Fruit fly (Drosophila melanogaster) whole organism, pupa: ENCODE data around the gene Sfxn2.

Source experiments
- CG10348 ChIP-seq: fragments of 200-800 bp; sonication (Bioruptor generic); IDR thresholded peaks from 2 replicates; pipeline ENCODE4 v1.3.6; 2022; ENCODE audit warnings: missing biosample characterization, missing genetic modification characterization
- CG12605 ChIP-seq: fragments of 200-800 bp; sonication (Bioruptor generic); IDR thresholded peaks from 2 replicates; pipeline ENCODE4 v1.3.6; 2022; ENCODE audit warnings: missing biosample characterization, missing genetic modification characterization
- CG13204 ChIP-seq: fragments of 200-800 bp; sonication (Bioruptor generic); optimal IDR thresholded peaks from 2 replicates; lab custom pipeline; 2018; ENCODE audit warnings: missing biosample characterization, mild to moderate bottlenecking, missing genetic modification characterization, moderate library complexity
- CG14655 ChIP-seq: fragments of 200-800 bp; sonication (Bioruptor generic); optimal IDR thresholded peaks from 3 replicates; lab custom pipeline; 2017; ENCODE audit warnings: mild to moderate bottlenecking, missing biosample characterization, missing genetic modification reagents, missing genetic modification characterization
- CG15710 ChIP-seq: fragments of 200-800 bp; sonication (Bioruptor generic); optimal IDR thresholded peaks from 2 replicates; lab custom pipeline; 2018; ENCODE audit warnings: missing biosample characterization, mild to moderate bottlenecking, missing genetic modification characterization, moderate library complexity
- CG17806 ChIP-seq: fragments of 200-800 bp; sonication (Bioruptor generic); optimal IDR thresholded peaks from 2 replicates; lab custom pipeline; 2018; ENCODE audit warnings: missing biosample characterization, mild to moderate bottlenecking, missing genetic modification characterization, moderate library complexity
- CG32121 ChIP-seq: fragments of 200-800 bp; sonication (Bioruptor generic); IDR thresholded peaks from 2 replicates; pipeline ENCODE4 v1.3.6; 2022; ENCODE audit warnings: missing biosample characterization, missing genetic modification characterization
- CG34367 ChIP-seq: fragments of 200-800 bp; sonication (Bioruptor generic); optimal IDR thresholded peaks from 2 replicates; lab custom pipeline; 2018; ENCODE audit warnings: missing biosample characterization, mild to moderate bottlenecking, missing genetic modification characterization
- CG4496 ChIP-seq: fragments of 200-800 bp; sonication (Bioruptor generic); IDR thresholded peaks from 3 replicates; pipeline ENCODE4 v1.3.6; 2022; ENCODE audit warnings: missing biosample characterization, missing genetic modification characterization
- CG8159 ChIP-seq: fragments of 200-800 bp; sonication (Bioruptor generic); optimal IDR thresholded peaks from 3 replicates; lab custom pipeline; 2018; ENCODE audit warnings: missing biosample characterization, mild to moderate bottlenecking, missing genetic modification characterization, moderate library complexity
- CG8301 ChIP-seq: fragments of 200-800 bp; sonication (Bioruptor generic); optimal IDR thresholded peaks from 2 replicates; lab custom pipeline; 2018; ENCODE audit warnings: missing biosample characterization, mild to moderate bottlenecking, missing genetic modification characterization
- CG9948 ChIP-seq: fragments of 200-800 bp; sonication (Bioruptor generic); optimal IDR thresholded peaks from 2 replicates; lab custom pipeline; 2018; ENCODE audit warnings: missing biosample characterization, mild to moderate bottlenecking, missing genetic modification characterization, moderate library complexity
- D1 ChIP-seq: fragments of 200-800 bp; sonication (Bioruptor generic); optimal IDR thresholded peaks from 2 replicates; lab custom pipeline; 2018; ENCODE audit warnings: missing biosample characterization, mild to moderate bottlenecking, missing genetic modification characterization, moderate library complexity
- EcR ChIP-seq: fragments of 200-800 bp; sonication (Bioruptor generic); optimal IDR thresholded peaks from 3 replicates; lab custom pipeline; 2019; ENCODE audit warnings: missing biosample characterization, missing genetic modification characterization, mild to moderate bottlenecking, moderate library complexity, missing genetic modification reagents
- Ets98B ChIP-seq: fragments of 200-800 bp; sonication (Bioruptor generic); IDR thresholded peaks from 2 replicates; pipeline ENCODE4 v1.3.6; 2022; ENCODE audit warnings: missing biosample characterization, missing genetic modification characterization
- Pif1A ChIP-seq: fragments of 200-800 bp; sonication (Bioruptor generic); optimal IDR thresholded peaks from 3 replicates; lab custom pipeline; 2016; ENCODE audit warnings: missing biosample characterization, missing genetic modification characterization
- Pif1B ChIP-seq: fragments of 200-800 bp; sonication (Bioruptor generic); optimal IDR thresholded peaks from 3 replicates; lab custom pipeline; 2016; ENCODE audit warnings: missing biosample characterization, missing genetic modification characterization
- Snoo ChIP-seq: fragments of 200-800 bp; sonication (Bioruptor generic); optimal IDR thresholded peaks from 3 replicates; lab custom pipeline; 2017; ENCODE audit warnings: missing biosample characterization, mild to moderate bottlenecking, missing genetic modification characterization, inconsistent platforms
- fd96Ca ChIP-seq: fragments of 200-800 bp; sonication (Bioruptor generic); IDR thresholded peaks from 3 replicates; pipeline ENCODE4 v1.3.6; 2022; ENCODE audit warnings: missing biosample characterization, missing genetic modification characterization
- gl ChIP-seq: fragments of 200-800 bp; sonication (Bioruptor generic); optimal IDR thresholded peaks from 2 replicates; lab custom pipeline; 2018; ENCODE audit warnings: missing biosample characterization, mild to moderate bottlenecking, missing genetic modification characterization
- rn ChIP-seq: fragments of 200-800 bp; sonication (Bioruptor generic); IDR thresholded peaks from 2 replicates; pipeline ENCODE4 v1.3.6; 2022; ENCODE audit warnings: missing biosample characterization, missing genetic modification characterization

The Sfxn2 gene

DNA sequence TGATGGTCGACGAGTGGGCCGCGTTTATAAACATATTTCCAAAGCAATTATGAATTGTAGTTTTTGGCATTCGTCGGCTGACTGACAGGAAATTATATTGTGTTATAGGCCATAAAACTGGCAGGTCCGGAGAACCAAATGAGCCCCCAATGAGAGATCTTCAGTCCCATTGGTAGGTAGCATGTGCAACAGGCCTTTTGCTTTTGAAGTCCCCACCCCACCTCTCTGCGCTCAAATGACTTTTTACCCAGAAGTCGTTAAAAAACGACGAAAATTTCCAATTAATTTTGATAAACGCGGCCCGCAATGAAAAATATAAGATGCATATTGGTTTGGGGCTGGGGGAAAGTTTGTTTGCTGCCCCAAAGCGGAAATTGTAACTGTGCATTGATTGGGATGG is 14.7 kb upstream of the Sfxn2 start:
- no peak for TF ChIP-seq CG8301 (tag; lab: Kevin White, UChicago)
- TF ChIP-seq fd96Ca (GFP tag; lab: Robert Waterston, UW): no peak
- TF ChIP-seq CG13204 (GFP tag; lab: Kevin White, UChicago): no peak
- TF ChIP-seq Pif1B: no peak
- no peak for TF ChIP-seq CG9948 (tag; lab: Kevin White, UChicago)
- no peak for TF ChIP-seq CG14655 (GFP tag; lab: Kevin White, UChicago)
- TF ChIP-seq CG15710: no peak
- TF ChIP-seq EcR (GFP tag; lab: Kevin White, UChicago): no peak
- no peak for TF ChIP-seq CG17806 (tag; lab: Kevin White, UChicago)
- TF ChIP-seq Snoo (tag; lab: Kevin White, UChicago): no peak
- TF ChIP-seq CG4496: no peak
- no peak for TF ChIP-seq gl (tag; lab: Kevin White, UChicago)
- no peak for TF ChIP-seq rn (GFP tag; lab: Robert Waterston, UW)
- no peak for TF ChIP-seq CG34367 (tag; lab: Kevin White, UChicago)
- no peak for TF ChIP-seq CG8159 (tag; lab: Kevin White, UChicago)
- TF ChIP-seq, all 21 proteins: peak for 0

DNA sequence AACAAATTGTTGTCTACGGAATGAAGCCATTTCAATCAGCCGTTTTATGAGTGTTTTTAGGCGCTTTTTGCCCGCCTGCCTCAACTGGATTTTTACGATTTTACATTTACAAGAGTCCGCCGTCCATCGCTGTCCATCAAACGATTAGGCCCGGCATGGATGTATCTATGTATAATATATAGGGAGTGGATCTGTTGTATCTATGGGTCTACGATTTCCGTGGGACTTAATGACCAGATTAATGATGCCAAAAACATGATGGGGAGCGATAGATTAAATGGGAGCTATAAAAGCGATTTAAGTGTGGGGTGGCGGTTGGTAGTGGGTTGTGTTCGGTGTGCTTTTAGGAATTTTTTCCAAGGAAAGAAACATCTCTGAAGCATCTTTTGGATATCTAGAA is 14.2 kb upstream of the Sfxn2 start:
- no peak for TF ChIP-seq CG8159 (tag; lab: Kevin White, UChicago)

DNA sequence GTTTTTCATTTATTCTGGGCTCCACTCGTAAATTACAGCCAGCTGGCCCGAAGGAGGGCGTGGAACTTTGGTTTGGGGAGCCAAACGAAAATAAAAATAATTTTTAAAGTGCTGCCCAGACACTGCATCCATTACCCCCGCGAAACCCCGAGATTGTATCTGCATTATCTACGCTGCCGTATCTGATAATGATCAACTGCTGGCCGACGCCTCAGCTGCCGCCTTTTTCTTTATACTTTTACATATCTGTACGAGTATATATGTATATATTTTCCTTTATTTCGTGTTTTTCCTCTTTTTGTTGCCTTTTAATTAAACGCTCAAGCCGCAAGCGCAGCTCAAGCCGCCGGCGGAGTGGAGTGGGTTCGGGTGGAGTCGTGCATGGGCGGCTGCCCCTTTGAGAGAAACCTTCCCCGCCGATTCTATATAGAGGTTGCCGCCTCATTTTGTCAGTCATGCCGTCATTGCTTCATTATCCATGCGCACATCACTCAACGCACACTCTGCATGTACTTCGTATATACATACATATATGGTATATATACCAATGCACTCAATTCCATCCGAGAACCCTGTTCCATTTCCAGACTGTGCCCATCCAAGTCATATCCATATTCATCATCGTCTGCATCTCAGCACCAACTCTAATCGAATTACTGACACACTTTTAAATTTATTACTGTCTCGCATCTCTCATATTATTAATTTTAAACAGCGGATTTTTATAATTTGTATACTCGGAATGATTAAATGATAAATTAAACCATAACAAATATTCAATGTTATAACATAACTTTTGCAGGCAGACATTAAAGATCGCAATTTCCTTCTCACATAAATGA is 13.1 kb upstream of the Sfxn2 start:
- TF ChIP-seq rn (GFP tag; lab: Robert Waterston, UW) (no peak), Pif1B (no peak), CG34367 (tag; lab: Kevin White, UChicago) (no peak), EcR (GFP tag; lab: Kevin White, UChicago) (peak; percentile 9), CG13204 (GFP tag; lab: Kevin White, UChicago) (peak; percentile 60)

DNA sequence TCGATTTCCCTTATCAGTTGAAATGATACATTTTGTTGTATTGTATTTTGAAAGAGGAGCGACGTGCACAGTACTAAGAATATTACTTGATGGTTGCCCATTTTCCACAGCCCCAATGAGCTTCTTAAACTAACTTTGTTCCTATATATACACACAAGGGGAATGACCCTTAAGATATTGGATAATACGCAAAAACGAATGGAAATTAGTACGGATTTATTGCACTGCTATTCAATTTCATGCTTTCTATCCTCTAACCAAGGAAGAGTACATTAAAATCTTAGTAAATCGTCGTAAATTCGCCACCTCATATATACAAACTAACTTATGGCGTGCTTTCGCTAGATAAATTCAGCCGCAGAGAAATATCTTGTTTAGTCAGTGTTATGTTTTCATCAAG is 11.0 kb upstream of the Sfxn2 start, which contains the start of gene Acp76A:
Acp76A (minus strand) TSS at position 101 of the 400 bp plus-strand sequence.
- TF ChIP-seq CG32121: no peak
- TF ChIP-seq CG13204 (GFP tag; lab: Kevin White, UChicago): no peak
- TF ChIP-seq CG17806 (tag; lab: Kevin White, UChicago): no peak
- TF ChIP-seq CG4496: no peak
- no peak for TF ChIP-seq Pif1A (GFP tag; lab: Kevin White, UChicago)
- TF ChIP-seq D1 (tag; lab: Kevin White, UChicago): no peak
- no peak for TF ChIP-seq CG8159 (tag; lab: Kevin White, UChicago)

DNA sequence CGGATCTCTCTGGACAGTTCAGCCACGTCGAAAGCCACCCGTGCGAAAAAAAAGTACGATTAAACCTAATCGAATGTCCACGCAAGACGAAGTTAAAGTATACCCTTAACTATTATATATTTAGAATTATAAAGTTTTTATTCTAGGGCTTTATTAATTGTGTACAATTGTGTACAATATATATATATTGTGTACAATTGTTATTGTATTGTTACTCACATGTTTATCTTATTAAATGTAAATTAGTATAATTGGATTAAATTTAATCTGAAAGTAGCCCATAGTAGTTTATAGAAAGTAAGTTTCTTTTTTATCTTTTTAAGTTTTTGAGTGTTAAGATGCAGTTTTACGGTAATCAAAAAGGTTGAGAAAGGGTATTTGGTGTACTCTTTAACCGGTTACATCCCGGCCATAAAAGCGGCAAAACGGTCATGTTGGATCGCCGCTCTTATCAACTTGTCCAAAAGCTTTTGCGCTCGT is 9.6 kb upstream of the Sfxn2 start, which contains the start of gene CG43407:
CG43407 (minus strand) TSS at position 51 of the 480 bp plus-strand sequence.
- peak; percentile 57 for TF ChIP-seq CG15710
- TF ChIP-seq CG13204 (GFP tag; lab: Kevin White, UChicago): no peak
- TF ChIP-seq EcR (GFP tag; lab: Kevin White, UChicago): no peak
- TF ChIP-seq Pif1A (GFP tag; lab: Kevin White, UChicago): no peak
- TF ChIP-seq CG14655 (GFP tag; lab: Kevin White, UChicago): peak; percentile 28
- TF ChIP-seq CG8159 (tag; lab: Kevin White, UChicago): peak; percentile 67
- peak; percentile 26 for TF ChIP-seq CG17806 (tag; lab: Kevin White, UChicago)
- no peak for TF ChIP-seq CG10348 (GFP tag; lab: Robert Waterston, UW)
- no peak for TF ChIP-seq rn (GFP tag; lab: Robert Waterston, UW)

DNA sequence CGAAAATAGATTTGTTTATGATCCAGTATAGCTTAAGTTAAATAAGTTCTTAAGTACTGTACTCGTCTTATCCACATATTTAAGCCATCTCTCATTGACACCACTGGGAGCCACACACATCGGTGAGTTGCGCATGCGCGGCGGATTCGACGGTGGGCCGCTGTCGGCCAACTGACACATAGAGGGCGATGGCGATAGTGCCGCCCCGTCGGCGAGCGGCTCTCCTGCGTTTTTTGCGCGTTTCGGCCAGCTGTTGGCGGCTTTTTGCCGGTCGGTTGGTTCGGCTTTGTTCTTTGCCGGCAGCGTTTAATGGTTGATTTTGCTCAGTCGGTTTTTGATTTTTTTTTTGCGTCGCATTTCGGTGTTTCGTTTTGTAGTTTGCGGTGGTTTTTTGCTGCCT is 8.7 kb upstream of the Sfxn2 start:
- peak; percentile 51 for TF ChIP-seq CG13204 (GFP tag; lab: Kevin White, UChicago)
- no peak for TF ChIP-seq CG17806 (tag; lab: Kevin White, UChicago)
- TF ChIP-seq Snoo (tag; lab: Kevin White, UChicago): no peak
- TF ChIP-seq CG8301 (tag; lab: Kevin White, UChicago): no peak
- TF ChIP-seq rn (GFP tag; lab: Robert Waterston, UW): no peak

DNA sequence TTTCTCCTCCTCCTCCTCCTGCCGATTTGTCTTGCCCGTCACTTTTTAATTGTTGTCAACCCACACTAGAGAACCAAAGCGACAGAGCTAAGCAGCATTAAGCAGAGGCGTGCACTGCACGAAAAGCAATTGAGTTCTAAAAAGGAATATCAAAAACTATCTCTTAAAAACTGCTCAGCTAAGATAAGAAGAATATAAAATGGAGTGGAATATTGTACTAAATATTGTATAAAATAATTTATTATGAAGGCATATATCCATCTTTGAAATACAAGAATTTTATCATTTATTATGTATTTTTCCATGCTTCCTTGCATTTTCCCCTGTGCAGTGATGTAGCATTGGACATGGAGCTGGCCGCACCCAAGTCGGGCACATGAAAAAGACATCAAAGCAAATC is 7.9 kb upstream of the Sfxn2 start:
- 0 out of 2 replicates have a peak, but pooled peaks have one; percentile 30 for TF ChIP-seq CG12605 (GFP tag; lab: Robert Waterston, UW)
- TF ChIP-seq CG13204 (GFP tag; lab: Kevin White, UChicago): no peak
- peak; percentile 46 for TF ChIP-seq D1 (tag; lab: Kevin White, UChicago)
- peak; percentile 71 for TF ChIP-seq CG17806 (tag; lab: Kevin White, UChicago)
- TF ChIP-seq CG9948 (tag; lab: Kevin White, UChicago): peak; percentile 49
- no peak for TF ChIP-seq CG10348 (GFP tag; lab: Robert Waterston, UW)
- TF ChIP-seq Pif1B: peak; percentile 39
- TF ChIP-seq Snoo (tag; lab: Kevin White, UChicago): peak; percentile 31
- TF ChIP-seq Ets98B (GFP tag; lab: Robert Waterston, UW): peak; percentile 25; the same call in 1 of the 2 replicates
- TF ChIP-seq CG15710: peak; percentile 69
- TF ChIP-seq rn (GFP tag; lab: Robert Waterston, UW): no peak
- no peak for TF ChIP-seq gl (tag; lab: Kevin White, UChicago)
- TF ChIP-seq CG4496: no peak
- TF ChIP-seq CG8301 (tag; lab: Kevin White, UChicago): peak; percentile 48
- TF ChIP-seq CG34367 (tag; lab: Kevin White, UChicago): peak; percentile 51
- TF ChIP-seq CG14655 (GFP tag; lab: Kevin White, UChicago): peak; percentile 64
- TF ChIP-seq CG8159 (tag; lab: Kevin White, UChicago): peak; percentile 72
- TF ChIP-seq EcR (GFP tag; lab: Kevin White, UChicago): no peak
- TF ChIP-seq Pif1A (GFP tag; lab: Kevin White, UChicago): peak; percentile 37
- no peak for TF ChIP-seq fd96Ca (GFP tag; lab: Robert Waterston, UW)
- no peak; the same call in 1 of the 2 replicates for TF ChIP-seq CG32121
